Worm (Caenorhabditis elegans) whole organism, early embryonic: ENCODE data around the gene F38H4.5.
A peak's percentile ranks its signal among the peaks of the same experiment; 100 is the strongest.

Source experiments
- B0310.2 ChIP-seq: sonication (generic microtip); optimal IDR thresholded peaks from 2 replicates; lab custom pipeline; 2016; ENCODE audit warnings: mild to moderate bottlenecking, missing genetic modification characterization, missing compliant biosample characterization
- F13C5.2 ChIP-seq: sonication (generic microtip); optimal IDR thresholded peaks from 2 replicates; lab custom pipeline; 2017; ENCODE audit warnings: mild to moderate bottlenecking, missing genetic modification characterization, inconsistent platforms, missing compliant biosample characterization
- aly-1 ChIP-seq: sonication (generic microtip); optimal IDR thresholded peaks from 2 replicates; lab custom pipeline; 2016; ENCODE audit warnings: missing genetic modification characterization, missing compliant biosample characterization
- ama-1 ChIP-seq: fragments of 150-350 bp; optimal IDR thresholded peaks from 2 replicates; lab custom pipeline; 2014
- ceh-13 ChIP-seq: fragments of 200-800 bp; sonication (Bioruptor generic); optimal IDR thresholded peaks from 2 replicates; lab custom pipeline; 2018; ENCODE audit warnings: mild to moderate bottlenecking, missing genetic modification characterization, missing compliant biosample characterization
- ceh-36 ChIP-seq: sonication (generic microtip); optimal IDR thresholded peaks from 2 replicates; lab custom pipeline; 2016; ENCODE audit warnings: missing genetic modification characterization, inconsistent platforms, missing compliant biosample characterization
- ets-7 ChIP-seq: sonication (generic microtip); optimal IDR thresholded peaks from 2 replicates; lab custom pipeline; 2016; ENCODE audit warnings: missing genotype, missing genetic modification characterization, missing compliant biosample characterization
- flt-1 ChIP-seq: fragments of 200-800 bp; sonication (Bioruptor generic); IDR thresholded peaks from 2 replicates; pipeline ENCODE4 v1.3.6; 2022; ENCODE audit warnings: missing genetic modification characterization, missing compliant biosample characterization
- hmbx-1 ChIP-seq: sonication (generic microtip); optimal IDR thresholded peaks from 2 replicates; lab custom pipeline; 2016; ENCODE audit warnings: mild to moderate bottlenecking, missing genetic modification characterization, missing compliant biosample characterization
- hmg-4 ChIP-seq: fragments of 200-800 bp; sonication (Bioruptor generic); optimal IDR thresholded peaks from 2 replicates; lab custom pipeline; 2018; ENCODE audit warnings: mild to moderate bottlenecking, missing genetic modification characterization, missing compliant biosample characterization
- hnd-1 ChIP-seq: sonication (generic microtip); optimal IDR thresholded peaks from 2 replicates; lab custom pipeline; 2016; ENCODE audit warnings: missing genetic modification characterization, missing compliant biosample characterization
- pes-1 ChIP-seq: fragments of 200-800 bp; sonication (Bioruptor generic); IDR thresholded peaks from 2 replicates; pipeline ENCODE4 v1.3.6; 2022; ENCODE audit warnings: missing genetic modification reagents, missing genetic modification characterization, missing compliant biosample characterization
- scrt-1 ChIP-seq: fragments of 200-800 bp; sonication (Bioruptor generic); IDR thresholded peaks from 2 replicates; pipeline ENCODE4 v1.3.6; 2022; ENCODE audit warnings: missing genetic modification characterization, missing compliant biosample characterization
- sea-1 ChIP-seq: fragments of 200-800 bp; sonication (Bioruptor generic); conservative IDR thresholded peaks from 2 replicates; pipeline ENCODE4 v1.3.6; 2022; ENCODE audit warnings: missing genetic modification characterization, missing compliant biosample characterization
- tbx-11 ChIP-seq: fragments of 200-800 bp; sonication (Bioruptor generic); IDR thresholded peaks from 2 replicates; pipeline ENCODE4 v1.3.6; 2022; ENCODE audit warnings: missing genetic modification characterization, missing compliant biosample characterization
- tbx-37 ChIP-seq: fragments of 200-800 bp; sonication (Bioruptor generic); conservative IDR thresholded peaks from 2 replicates; pipeline ENCODE4 v1.3.6; 2022; ENCODE audit warnings: missing genetic modification reagents, missing genetic modification characterization, missing compliant biosample characterization
- tra-4 ChIP-seq: sonication (generic microtip); optimal IDR thresholded peaks from 2 replicates; lab custom pipeline; 2017; ENCODE audit warnings: missing genetic modification characterization, missing compliant biosample characterization

The F38H4.5 gene

DNA sequence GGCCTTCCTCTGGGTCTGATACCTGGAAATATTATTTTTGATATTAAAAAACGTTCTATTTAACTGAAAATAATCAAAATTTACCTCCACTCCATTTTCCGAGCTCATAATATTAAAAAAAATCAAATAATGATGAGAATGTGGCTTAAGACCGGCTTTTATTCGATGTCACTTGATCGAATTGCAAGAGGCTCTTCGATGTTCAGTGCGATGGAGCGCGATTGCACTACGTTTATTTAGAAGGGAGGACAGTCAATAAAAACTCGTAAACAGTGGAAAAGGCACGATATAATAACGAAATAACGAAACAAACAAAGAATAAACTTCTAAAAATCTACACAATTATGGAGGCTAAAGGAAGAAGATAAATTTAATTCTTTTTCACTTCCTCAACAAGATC is 2.8 kb downstream of the F38H4.5 start, which contains the start of gene tag-30:
Gene tag-30 (minus strand): TSS at position 383 of the 400 bp plus-strand sequence.
- TF ChIP-seq aly-1 (tag; lab: Kevin White, UChicago) (no peak), tra-4 (tag; lab: Kevin White, UChicago) (no peak), ets-7 (no peak), scrt-1 (GFP tag; lab: Robert Waterston, UW) (no peak), F13C5.2 (tag; lab: Kevin White, UChicago) (no peak), sea-1 (no peak), tbx-11 (GFP tag; lab: Robert Waterston, UW) (no peak), ceh-36 (no peak), pes-1 (GFP tag; lab: Robert Waterston, UW) (no peak)

DNA sequence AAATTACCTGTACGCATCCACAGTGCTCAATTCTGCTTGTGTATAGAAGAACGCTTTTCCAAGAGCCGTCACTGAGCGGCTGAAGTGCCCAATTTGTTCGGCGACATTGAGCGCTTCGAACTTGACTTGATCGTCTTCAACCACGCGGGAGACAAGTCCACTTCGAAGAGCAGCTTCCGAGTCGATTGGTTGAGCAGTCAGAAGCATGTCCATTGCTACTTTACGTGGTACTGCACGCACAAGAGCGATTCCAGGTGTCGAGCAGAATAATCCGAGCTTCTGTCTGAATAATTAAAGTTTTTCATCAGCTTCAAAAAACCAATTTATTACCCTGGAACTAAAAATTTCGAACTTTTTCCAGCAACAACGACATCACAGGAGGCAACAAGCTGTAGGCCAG is 3.4 kb downstream of the F38H4.5 start:
- no peak for TF ChIP-seq F13C5.2 (tag; lab: Kevin White, UChicago)
- no peak for TF ChIP-seq aly-1 (tag; lab: Kevin White, UChicago)
- no peak for TF ChIP-seq flt-1
- no peak for TF ChIP-seq hmbx-1 (tag; lab: Kevin White, UChicago)
- no peak for TF ChIP-seq hmg-4
- TF ChIP-seq tbx-11 (GFP tag; lab: Robert Waterston, UW): no peak
- TF ChIP-seq sea-1: no peak
- TF ChIP-seq tra-4 (tag; lab: Kevin White, UChicago): no peak
- no peak for TF ChIP-seq hnd-1 (tag; lab: Kevin White, UChicago)
- no peak for TF ChIP-seq ceh-13
- TF ChIP-seq tbx-37 (GFP tag; lab: Robert Waterston, UW): no peak
- no peak for TF ChIP-seq pes-1 (GFP tag; lab: Robert Waterston, UW)
- no peak for TF ChIP-seq ets-7
- no peak for TF ChIP-seq B0310.2 (tag; lab: Kevin White, UChicago)

DNA sequence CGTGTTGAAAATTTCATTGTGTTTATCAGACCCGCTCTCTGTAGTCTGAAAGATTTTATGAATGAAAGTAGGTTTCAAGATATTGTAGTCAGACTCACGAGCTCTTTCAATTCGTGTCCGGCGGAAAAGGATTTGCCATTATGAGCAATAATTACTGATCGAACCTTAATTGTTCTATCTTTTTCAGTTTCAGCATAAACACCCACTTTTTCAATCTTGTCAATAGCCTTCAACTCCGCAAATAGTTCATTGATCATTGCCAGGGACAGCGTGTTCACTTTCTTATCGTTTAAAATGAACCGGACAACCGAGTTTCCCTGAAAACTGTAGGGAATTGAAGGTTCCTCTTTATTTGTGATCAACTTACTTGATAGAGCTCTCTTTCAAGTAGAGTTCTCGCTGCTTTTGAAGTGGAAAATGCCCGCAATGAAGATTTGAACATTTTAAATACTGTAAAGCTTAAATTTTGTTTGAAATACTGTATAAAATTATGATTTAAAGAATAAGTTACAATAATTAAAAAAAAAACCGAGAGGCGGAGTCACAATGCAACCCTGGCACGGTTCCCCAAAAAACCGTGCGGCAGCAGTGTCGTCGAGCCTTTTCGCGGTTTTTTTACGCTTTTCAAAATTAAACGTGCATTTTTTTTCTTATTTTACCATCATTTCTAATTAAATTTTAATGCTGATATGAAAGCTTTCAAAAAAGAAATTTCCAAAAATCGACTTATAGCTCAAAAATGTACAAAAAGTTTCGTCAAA is 4.1 kb downstream of the F38H4.5 start, which contains the start of gene ech-2:
Gene ech-2 (minus strand): TSS at position 452 of the 761 bp plus-strand sequence.
- TF ChIP-seq ceh-13 (no peak), ets-7 (no peak)

DNA sequence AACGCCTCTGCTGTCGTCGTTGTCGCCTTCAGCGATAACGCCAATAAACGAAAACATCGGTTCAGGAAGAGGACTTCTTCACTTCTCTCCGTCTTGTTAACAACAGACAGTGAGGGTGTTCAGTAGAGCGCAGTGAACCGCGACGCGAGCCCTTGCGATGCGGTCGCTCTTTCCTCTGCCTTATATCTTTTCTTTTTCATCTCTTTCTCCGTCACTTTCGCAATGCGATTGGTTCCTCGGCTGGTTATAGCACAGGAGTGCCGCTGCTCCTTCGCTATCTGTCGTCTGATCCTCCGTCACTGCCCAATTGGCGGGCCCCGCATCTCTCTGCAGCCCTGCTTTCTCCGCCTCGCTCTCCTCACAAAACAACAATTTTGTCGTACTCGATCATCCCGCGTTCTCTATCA is 5.2 kb downstream of the F38H4.5 start:
- TF ChIP-seq hmg-4: peak; percentile 60
- TF ChIP-seq hmbx-1 (tag; lab: Kevin White, UChicago): no peak
- 0 out of 2 replicates have a peak, but pooled peaks have one; percentile 18 for TF ChIP-seq flt-1
- peak; percentile 67 for TF ChIP-seq aly-1 (tag; lab: Kevin White, UChicago)
- no peak for TF ChIP-seq tbx-11 (GFP tag; lab: Robert Waterston, UW)

DNA sequence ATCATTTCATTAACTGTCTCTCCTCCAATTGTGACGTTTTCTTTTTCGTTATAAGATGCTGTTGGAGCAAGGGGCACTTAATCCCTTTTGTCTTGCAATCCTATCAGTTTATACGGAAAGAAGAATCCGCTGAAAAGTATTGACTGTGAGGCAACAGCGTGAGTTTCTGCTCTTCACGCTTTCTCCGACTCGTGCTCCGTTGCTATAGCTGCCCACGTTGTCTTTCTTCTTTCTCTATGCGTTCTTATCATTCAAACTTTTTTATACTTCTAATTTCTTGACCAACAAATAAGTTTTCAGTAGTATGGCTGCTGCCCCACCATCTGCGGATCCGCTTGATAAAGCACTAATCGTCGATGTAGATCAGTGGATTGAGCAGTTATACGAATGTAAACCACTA is 6.2 kb downstream of the F38H4.5 start, which contains the start of gene let-92:
Gene let-92 (plus strand): TSS at position 301 of the 400 bp plus-strand sequence.
- TF ChIP-seq F13C5.2 (tag; lab: Kevin White, UChicago): no peak
- no peak for TF ChIP-seq hnd-1 (tag; lab: Kevin White, UChicago)
- TF ChIP-seq ceh-36: no peak
- TF ChIP-seq ceh-13: no peak
- no peak for TF ChIP-seq ama-1 (lab: Kevin White, UChicago)
- no peak for TF ChIP-seq tbx-37 (GFP tag; lab: Robert Waterston, UW)
- no peak for TF ChIP-seq pes-1 (GFP tag; lab: Robert Waterston, UW)
- no peak for TF ChIP-seq ets-7
- TF ChIP-seq sea-1: no peak
- TF ChIP-seq B0310.2 (tag; lab: Kevin White, UChicago): no peak
- no peak for TF ChIP-seq tbx-11 (GFP tag; lab: Robert Waterston, UW)
- TF ChIP-seq scrt-1 (GFP tag; lab: Robert Waterston, UW): no peak
- TF ChIP-seq hmbx-1 (tag; lab: Kevin White, UChicago): no peak
- TF ChIP-seq aly-1 (tag; lab: Kevin White, UChicago): no peak
- no peak for TF ChIP-seq tra-4 (tag; lab: Kevin White, UChicago)
- TF ChIP-seq flt-1: no peak
- no peak for TF ChIP-seq hmg-4

DNA sequence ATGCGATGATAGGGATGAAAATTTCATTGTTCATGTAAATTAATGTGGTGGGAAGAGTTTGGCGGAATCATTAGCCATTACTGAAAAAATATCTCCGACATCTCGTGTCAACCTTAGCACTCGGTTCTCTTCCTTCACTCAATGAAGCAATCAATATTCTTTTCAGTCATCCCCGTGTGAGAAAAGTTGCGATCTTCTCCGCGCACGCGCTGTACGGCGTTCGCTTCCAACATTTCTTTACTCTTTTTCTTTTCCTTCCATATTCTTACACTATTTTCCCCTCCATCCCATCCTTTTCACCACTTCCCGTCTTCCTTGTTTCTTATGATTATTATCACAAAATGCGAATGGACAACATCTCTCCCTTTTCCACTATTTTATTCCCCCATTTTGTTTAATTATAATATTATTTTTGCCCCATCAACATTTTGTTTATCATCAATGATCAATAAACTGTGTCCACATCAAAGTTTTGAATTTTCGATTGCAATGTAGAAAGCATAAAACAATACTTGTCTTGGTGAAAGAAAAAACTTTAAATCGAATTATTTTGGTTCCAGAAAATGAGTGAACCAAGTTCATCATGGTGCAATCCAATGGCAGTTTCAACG is 8.1 kb downstream of the F38H4.5 start, which contains the start of gene mob-1:
Gene mob-1 (plus strand): TSS at position 561 of the 611 bp plus-strand sequence.
- TF ChIP-seq tbx-37 (GFP tag; lab: Robert Waterston, UW) (no peak), hmg-4 (no peak), hnd-1 (tag; lab: Kevin White, UChicago) (no peak), flt-1 (no peak), tbx-11 (GFP tag; lab: Robert Waterston, UW) (no peak), ets-7 (no peak), pes-1 (GFP tag; lab: Robert Waterston, UW) (no peak), aly-1 (tag; lab: Kevin White, UChicago) (no peak), B0310.2 (tag; lab: Kevin White, UChicago) (no peak), ceh-13 (no peak), ceh-36 (no peak), F13C5.2 (tag; lab: Kevin White, UChicago) (no peak), tra-4 (tag; lab: Kevin White, UChicago) (no peak), scrt-1 (GFP tag; lab: Robert Waterston, UW) (no peak), ama-1 (lab: Kevin White, UChicago) (no peak), sea-1 (no peak), hmbx-1 (tag; lab: Kevin White, UChicago) (no peak)

DNA sequence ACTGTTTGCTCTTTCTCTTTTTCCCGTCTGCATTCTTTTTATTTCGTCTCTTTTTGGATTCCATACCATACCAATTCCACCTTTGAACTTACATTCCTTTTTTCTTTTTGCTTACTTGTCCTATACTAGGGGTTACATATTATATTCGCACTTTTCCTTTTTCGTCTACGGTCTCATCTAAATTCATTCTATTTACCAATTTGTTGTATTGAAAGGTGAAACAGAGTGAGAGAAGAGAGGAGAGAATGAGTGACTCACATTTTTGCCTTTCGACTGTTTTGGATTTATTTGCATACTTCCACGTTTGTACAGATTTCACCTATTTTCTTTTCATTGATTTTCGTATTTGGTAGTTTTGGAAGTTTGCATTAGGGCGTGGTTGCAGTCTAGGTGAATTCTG is 11.4 kb downstream of the F38H4.5 start:
- TF ChIP-seq F13C5.2 (tag; lab: Kevin White, UChicago) (no peak), hmg-4 (no peak), ama-1 (lab: Kevin White, UChicago) (no peak), hnd-1 (tag; lab: Kevin White, UChicago) (no peak), aly-1 (tag; lab: Kevin White, UChicago) (no peak), scrt-1 (GFP tag; lab: Robert Waterston, UW) (no peak), sea-1 (no peak), hmbx-1 (tag; lab: Kevin White, UChicago) (no peak), ceh-13 (no peak), tbx-11 (GFP tag; lab: Robert Waterston, UW) (no peak), flt-1 (no peak), B0310.2 (tag; lab: Kevin White, UChicago) (no peak), tbx-37 (GFP tag; lab: Robert Waterston, UW) (no peak), tra-4 (tag; lab: Kevin White, UChicago) (no peak), ets-7 (no peak), ceh-36 (no peak), pes-1 (GFP tag; lab: Robert Waterston, UW) (no peak)
